Worm (Caenorhabditis elegans): ENCODE data around the gene Y69A2AR.32.

Y69A2AR.32 gene

DNA sequence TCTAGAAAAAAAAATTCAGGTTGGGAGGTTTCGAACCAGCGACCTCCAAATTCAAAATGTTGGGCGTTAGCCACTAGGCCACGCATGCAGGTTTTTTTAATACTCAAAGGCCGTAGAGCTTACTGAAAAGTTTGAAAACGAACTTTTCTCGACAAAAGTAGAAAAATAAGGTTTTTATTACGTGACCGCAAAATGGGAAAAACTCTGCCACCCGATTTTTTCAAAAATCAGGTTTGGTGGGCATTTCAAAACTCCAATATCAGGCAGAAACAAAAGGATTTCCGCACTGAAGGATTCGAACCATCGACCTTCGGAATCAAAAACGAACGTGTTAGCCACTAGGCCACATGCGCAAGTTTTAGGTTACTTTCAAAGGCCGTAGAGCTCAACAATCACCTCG is 48.5 kb downstream of the Y69A2AR.32 start:
- TF ChIP-seq unc-62 (GFP tag; optimal IDR thresholded peaks at IDR 0.05): no peak

All from whole organism, dauer.